Fruit fly (Drosophila melanogaster): Measurements from ENCODE around the gene CG17746.
A peak's percentile ranks its signal among the peaks of the same experiment; 100 is the strongest.

Gene CG17746

DNA sequence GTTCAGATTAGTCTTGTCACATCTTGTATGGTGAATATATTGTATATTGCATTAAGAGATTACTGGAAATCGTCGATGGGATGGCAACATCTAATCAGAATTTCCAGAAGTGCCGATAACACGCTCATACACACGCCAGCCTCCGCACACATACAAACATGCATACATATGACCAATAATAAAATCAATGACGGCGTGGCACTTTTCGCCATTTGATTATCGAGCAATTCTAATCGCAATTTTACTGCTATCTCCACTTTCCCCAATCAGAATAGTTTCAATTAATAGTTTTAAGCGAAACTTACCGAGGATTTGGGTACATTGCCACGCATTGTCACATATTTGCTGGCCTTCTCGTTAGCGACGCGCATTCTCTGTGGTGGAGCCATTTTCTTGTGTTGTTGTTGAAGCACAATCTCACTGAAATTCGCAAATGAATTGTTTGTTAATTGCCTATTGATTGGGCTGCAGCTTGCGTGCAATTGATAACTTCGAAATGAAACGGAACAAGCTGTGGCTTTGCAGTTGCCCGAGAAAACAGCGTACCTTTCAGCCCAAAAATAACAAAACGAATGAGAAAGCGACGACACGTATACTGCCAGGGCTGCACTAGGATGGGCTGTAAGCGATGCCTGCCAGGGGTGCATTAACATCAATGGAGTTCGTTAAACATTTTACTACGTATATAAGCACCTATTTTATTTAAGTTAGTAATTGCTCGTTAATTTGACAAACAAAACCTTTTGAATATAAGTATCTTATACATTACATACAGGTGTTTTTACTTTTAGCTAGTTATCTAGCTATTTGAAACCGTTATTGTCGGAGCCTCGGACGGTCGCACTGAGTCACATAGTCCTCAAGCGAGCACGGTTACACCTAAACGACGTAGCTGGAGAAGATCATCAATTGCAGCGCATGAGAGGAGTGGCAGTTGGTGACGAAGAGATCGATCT, 40.7 kb downstream of the CG17746 start, which contains the start of the genes CG32276 and gry (continued):
- peak; percentile 58 for TF ChIP-seq HHEX (GFP tag; optimal IDR thresholded peaks at IDR 0.05)
- peak; percentile 69 for TF ChIP-seq CG6689 (GFP tag; IDR thresholded peaks at IDR 0.05)
- peak; percentile 11 for TF ChIP-seq Usf (GFP tag; optimal IDR thresholded peaks at IDR 0.05)
- peak; percentile 91 for TF ChIP-seq CG3995 (GFP tag; optimal IDR thresholded peaks at IDR 0.05)
- TF ChIP-seq NFAT (GFP tag; IDR thresholded peaks at IDR 0.05), result peak; percentile 75
- TF ChIP-seq CG16779 (GFP tag; IDR thresholded peaks at IDR 0.05), result no peak
- peak; percentile 47 for TF ChIP-seq CG16815 (GFP tag; optimal IDR thresholded peaks at IDR 0.05)
- peak; percentile 53 for TF ChIP-seq nerfin-1 (tag; optimal IDR thresholded peaks at IDR 0.05)
- 0 out of 3 replicates have a peak, but pooled peaks have one; percentile 46 for TF ChIP-seq CG2889 (GFP tag; IDR thresholded peaks at IDR 0.05)
- TF ChIP-seq ac (GFP tag; optimal IDR thresholded peaks at IDR 0.05), result no peak
- peak; percentile 29 for TF ChIP-seq CG6854 (GFP tag; optimal IDR thresholded peaks at IDR 0.05)
- TF ChIP-seq CG7745 (tag; optimal IDR thresholded peaks at IDR 0.05), result no peak
- TF ChIP-seq scrt (GFP tag; optimal IDR thresholded peaks at IDR 0.05), result peak; percentile 76
- TF ChIP-seq MBD-R2 (GFP tag; IDR thresholded peaks at IDR 0.05), result peak; percentile 85
- TF ChIP-seq CG17802 (tag; optimal IDR thresholded peaks at IDR 0.05), result no peak
- TF ChIP-seq Dfd (GFP tag; optimal IDR thresholded peaks at IDR 0.05), result no peak
- no peak for TF ChIP-seq Asciz (GFP tag; optimal IDR thresholded peaks at IDR 0.05)
- TF ChIP-seq az2 (GFP tag; optimal IDR thresholded peaks at IDR 0.05), result peak; percentile 79
- no peak for TF ChIP-seq Dip2 (GFP tag; IDR thresholded peaks at IDR 0.05)
- no peak for TF ChIP-seq CG10654 (GFP tag; optimal IDR thresholded peaks at IDR 0.05)
- peak; percentile 78 for TF ChIP-seq CoRest (tag; optimal IDR thresholded peaks at IDR 0.05)
- TF ChIP-seq ATbp (GFP tag; optimal IDR thresholded peaks at IDR 0.05), result no peak
- no peak for TF ChIP-seq CG6254 (GFP tag; optimal IDR thresholded peaks at IDR 0.05)
- peak; percentile 43; the same call in 1 of the 4 replicates for TF ChIP-seq Dll (GFP tag; IDR thresholded peaks at IDR 0.05; ENCODE audit: partially characterized antibody)
- peak; percentile 76 to 81 for TF ChIP-seq dpn (GFP tag; optimal IDR thresholded peaks at IDR 0.05)
- TF ChIP-seq ems (GFP tag; optimal IDR thresholded peaks at IDR 0.05), result peak; percentile 83
- peak; percentile 35 for TF ChIP-seq BtbVII (GFP tag; optimal IDR thresholded peaks at IDR 0.05)
- peak; percentile 50 for TF ChIP-seq HLHmδ (GFP tag; optimal IDR thresholded peaks at IDR 0.05)
- no peak for TF ChIP-seq cad (GFP tag; optimal IDR thresholded peaks at IDR 0.05)
- peak; percentile 42 for TF ChIP-seq Nf-YB (GFP tag; optimal IDR thresholded peaks at IDR 0.05)
- peak; percentile 71 for TF ChIP-seq CG10979 (tag; optimal IDR thresholded peaks at IDR 0.05)
- peak; percentile 74 for TF ChIP-seq dysf (GFP tag; IDR thresholded peaks at IDR 0.05)
- peak; percentile 79 for TF ChIP-seq CG10543 (GFP tag; optimal IDR thresholded peaks at IDR 0.05)
- TF ChIP-seq CG4617 (GFP tag; optimal IDR thresholded peaks at IDR 0.05; ENCODE audit: borderline replicate concordance), result peak; percentile 86
- peak; percentile 63 for TF ChIP-seq tap (tag; optimal IDR thresholded peaks at IDR 0.05)
- peak; percentile 48 for TF ChIP-seq CG6272 (GFP tag; IDR thresholded peaks at IDR 0.05)
- TF ChIP-seq chif (GFP tag; optimal IDR thresholded peaks at IDR 0.05), result peak; percentile 54 to 71
- no peak for TF ChIP-seq GATAe (GFP tag; conservative IDR thresholded peaks at IDR 0.05)
- no peak for TF ChIP-seq pan (optimal IDR thresholded peaks at IDR 0.05)
- peak in 1 of 2 experiments; percentile 29 for TF ChIP-seq pan (GFP tag; optimal IDR thresholded peaks at IDR 0.05 in 1 of 2, IDR thresholded peaks at IDR 0.05 in 1 of 2)
- TF ChIP-seq esg (GFP tag; conservative IDR thresholded peaks at IDR 0.05), result peak; percentile 65
- TF ChIP-seq Med (GFP tag), result peak; percentile 97
- TF ChIP-seq jing (GFP tag; optimal IDR thresholded peaks at IDR 0.05), result no peak
- peak; percentile 49 for TF ChIP-seq CG18011 (GFP tag; optimal IDR thresholded peaks at IDR 0.05)
- TF ChIP-seq Ravus (GFP tag; IDR thresholded peaks at IDR 0.05), result no peak
- peak; percentile 87 for TF ChIP-seq CG18599 (GFP tag; optimal IDR thresholded peaks at IDR 0.05)
- TF ChIP-seq HmgD (GFP tag; optimal IDR thresholded peaks at IDR 0.05), result peak; percentile 65
- no peak for TF ChIP-seq ato (GFP tag; IDR thresholded peaks at IDR 0.05; ENCODE audit: partially characterized antibody)

Measured in whole organism, embryonic.